Worm (Caenorhabditis elegans) whole organism, L4 larva: ENCODE data around the gene fbxa-152.
A peak's percentile ranks its signal among the peaks of the same experiment; 100 is the strongest.

Experiments
- D1046.2 ChIP-seq: fragments of 200-800 bp; sonication (Bioruptor generic); IDR thresholded peaks from 2 replicates; pipeline ENCODE4 v1.3.6; 2022; ENCODE audit warnings: missing genetic modification characterization, missing compliant biosample characterization
- F10B5.3 ChIP-seq: sonication (generic microtip); optimal IDR thresholded peaks from 2 replicates; lab custom pipeline; 2016; ENCODE audit warnings: mild to moderate bottlenecking, missing genetic modification characterization, missing compliant biosample characterization
- F26F4.8 ChIP-seq: fragments of 200-800 bp; sonication (Bioruptor generic); conservative IDR thresholded peaks from 2 replicates; pipeline ENCODE4 v1.3.6; 2022; ENCODE audit warnings: missing genetic modification characterization, missing compliant biosample characterization
- F37D6.2 ChIP-seq: sonication (generic microtip); optimal IDR thresholded peaks from 2 replicates; lab custom pipeline; 2016; ENCODE audit warnings: mild to moderate bottlenecking, missing genetic modification characterization, missing compliant biosample characterization
- F44E2.7 ChIP-seq: fragments of 200-800 bp; sonication (Bioruptor generic); IDR thresholded peaks from 2 replicates; pipeline ENCODE4 v2.1.2; 2022; ENCODE audit warnings: missing genetic modification characterization, missing compliant biosample characterization
- F49E8.2 ChIP-seq: sonication (generic microtip); optimal IDR thresholded peaks from 2 replicates; lab custom pipeline; 2016; ENCODE audit warnings: missing compliant biosample characterization, mild to moderate bottlenecking, missing genetic modification characterization, borderline replicate concordance
- T26A8.4 ChIP-seq: fragments of 200-800 bp; sonication (Bioruptor generic); IDR thresholded peaks from 2 replicates; pipeline ENCODE4 v1.3.6; 2022; ENCODE audit warnings: missing genetic modification characterization, missing compliant biosample characterization
- Y105C5A.15 ChIP-seq: fragments of 200-800 bp; sonication (Bioruptor generic); IDR thresholded peaks from 2 replicates; pipeline ENCODE4 v1.3.6; 2022; ENCODE audit warnings: missing genetic modification characterization, missing compliant biosample characterization
- Y5F2A.4 ChIP-seq: fragments of 200-800 bp; sonication (Bioruptor generic); optimal IDR thresholded peaks from 2 replicates; lab custom pipeline; 2018; ENCODE audit warnings: mild to moderate bottlenecking, missing genetic modification characterization, missing compliant biosample characterization
- Y75B8A.6 ChIP-seq: fragments of 200-800 bp; sonication (Bioruptor generic); IDR thresholded peaks from 2 replicates; pipeline ENCODE4 v1.3.6; 2022; ENCODE audit warnings: missing genetic modification reagents, missing genetic modification characterization, missing compliant biosample characterization
- ZK337.2 ChIP-seq: fragments of 200-800 bp; sonication (Bioruptor generic); IDR thresholded peaks from 2 replicates; pipeline ENCODE4 v1.3.6; 2022; ENCODE audit warnings: missing genetic modification reagents, missing genetic modification characterization, missing compliant biosample characterization
- ZK546.5 ChIP-seq, 2 experiments: sonication (generic microtip); optimal IDR thresholded peaks; 2 replicates each; lab custom pipeline; 2017; ENCODE audit warnings: missing biosample characterization in 2 of 2, missing genetic modification characterization in 2 of 2
- aly-2 ChIP-seq: sonication (generic microtip); optimal IDR thresholded peaks from 2 replicates; lab custom pipeline; 2018; ENCODE audit warnings: missing biosample characterization, missing genetic modification characterization
- ama-1 ChIP-seq: fragments of 150-350 bp; optimal IDR thresholded peaks from 2 replicates; lab custom pipeline; 2014; ENCODE audit warnings: inconsistent platforms, mixed read lengths
- attf-4 ChIP-seq: sonication (generic microtip); optimal IDR thresholded peaks from 3 replicates; lab custom pipeline; 2017; ENCODE audit warnings: missing biosample characterization, missing genetic modification characterization
- ceh-28 ChIP-seq: fragments of 150-350 bp; optimal IDR thresholded peaks from 2 replicates; lab custom pipeline; 2014; ENCODE audit warnings: missing biosample characterization, missing genetic modification reagents, missing genetic modification characterization
- ceh-32 ChIP-seq: sonication (generic microtip); optimal IDR thresholded peaks from 2 replicates; lab custom pipeline; 2016; ENCODE audit warnings: mild to moderate bottlenecking, missing genetic modification characterization, missing compliant biosample characterization; ENCODE audit not compliant: poor library complexity
- ceh-44 ChIP-seq: fragments of 200-800 bp; sonication (Bioruptor generic); IDR thresholded peaks from 2 replicates; pipeline ENCODE4 v1.3.6; 2022; ENCODE audit warnings: missing genetic modification reagents, missing genetic modification characterization, missing compliant biosample characterization
- ceh-62 ChIP-seq: sonication (generic microtip); optimal IDR thresholded peaks from 2 replicates; lab custom pipeline; 2017; ENCODE audit warnings: missing biosample characterization, missing genetic modification characterization
- ces-1 ChIP-seq: fragments of 150-350 bp; sonication (generic microtip); optimal IDR thresholded peaks from 4 replicates; lab custom pipeline; 2014; ENCODE audit warnings: missing biosample characterization, missing genetic modification reagents, missing genetic modification characterization
- cey-2 ChIP-seq: sonication (generic microtip); optimal IDR thresholded peaks from 3 replicates; lab custom pipeline; 2017; ENCODE audit warnings: missing genetic modification characterization, mild to moderate bottlenecking, missing compliant biosample characterization, antibody characterized with exemption, borderline replicate concordance; ENCODE audit not compliant: insufficient read depth
- dmd-6 ChIP-seq: fragments of 200-800 bp; sonication (Bioruptor generic); IDR thresholded peaks from 2 replicates; pipeline ENCODE4 v1.3.6; 2022; ENCODE audit warnings: missing genetic modification reagents, missing genetic modification characterization, missing compliant biosample characterization
- dmd-9 ChIP-seq: fragments of 200-800 bp; sonication (Bioruptor generic); IDR thresholded peaks from 2 replicates; pipeline ENCODE4 v1.3.6; 2022; ENCODE audit warnings: missing genetic modification reagents, missing genetic modification characterization, missing compliant biosample characterization
- dpl-1 ChIP-seq: fragments of 150-350 bp; optimal IDR thresholded peaks from 2 replicates; lab custom pipeline; 2014; ENCODE audit warnings: missing biosample characterization, missing genetic modification reagents, missing genetic modification characterization
- egl-27 ChIP-seq: sonication (generic microtip); optimal IDR thresholded peaks from 3 replicates; lab custom pipeline; 2017; ENCODE audit warnings: missing biosample characterization, missing genetic modification reagents, missing genetic modification characterization
- fos-1 ChIP-seq: fragments of 150-350 bp; optimal IDR thresholded peaks from 2 replicates; lab custom pipeline; 2014; ENCODE audit warnings: missing biosample characterization, missing genetic modification characterization
- hlh-11 ChIP-seq: fragments of 200-800 bp; sonication (Bioruptor generic); optimal IDR thresholded peaks from 2 replicates; lab custom pipeline; 2018; ENCODE audit warnings: mild to moderate bottlenecking, missing genetic modification characterization, missing compliant biosample characterization
- hmg-1.1 ChIP-seq: fragments of 200-800 bp; sonication (Bioruptor generic); IDR thresholded peaks from 2 replicates; pipeline ENCODE4 v1.3.6; 2022; ENCODE audit warnings: missing genetic modification reagents, missing genetic modification characterization, missing compliant biosample characterization
- jun-1 ChIP-seq: fragments of 150-350 bp; optimal IDR thresholded peaks from 2 replicates; lab custom pipeline; 2014; ENCODE audit warnings: missing biosample characterization, missing genetic modification reagents, missing genetic modification characterization
- lin-15B ChIP-seq: fragments of 150-350 bp; sonication (generic microtip); optimal IDR thresholded peaks from 3 replicates; lab custom pipeline; 2014; ENCODE audit warnings: missing biosample characterization, missing genetic modification characterization
- lin-38 ChIP-seq: fragments of 200-800 bp; sonication (Bioruptor generic); IDR thresholded peaks from 2 replicates; pipeline ENCODE4 v1.3.6; 2022; ENCODE audit warnings: missing genetic modification reagents, missing genetic modification characterization, missing compliant biosample characterization
- lir-3 ChIP-seq: sonication (generic microtip); optimal IDR thresholded peaks from 2 replicates; lab custom pipeline; 2016; ENCODE audit warnings: mild to moderate bottlenecking, missing genetic modification characterization, missing compliant biosample characterization
- madf-5 ChIP-seq, 2 experiments: fragments of 200-800 bp; sonication (Bioruptor generic); IDR thresholded peaks; 2 replicates each; pipeline ENCODE4 v1.3.6; 2022; ENCODE audit warnings: missing compliant biosample characterization in 2 of 2, missing genetic modification characterization in 2 of 2
- mdt-29 ChIP-seq: fragments of 200-800 bp; sonication (Bioruptor generic); IDR thresholded peaks from 2 replicates; pipeline ENCODE4 v1.3.6; 2022; ENCODE audit warnings: missing genetic modification reagents, missing genetic modification characterization, missing compliant biosample characterization
- mep-1 ChIP-seq: fragments of 150-350 bp; sonication (generic microtip); optimal IDR thresholded peaks from 3 replicates; lab custom pipeline; 2014; ENCODE audit warnings: missing biosample characterization, missing genetic modification characterization
- mxl-2 ChIP-seq: fragments of 200-800 bp; sonication (Bioruptor generic); conservative IDR thresholded peaks from 2 replicates; pipeline ENCODE4 v1.3.6; 2022; ENCODE audit warnings: missing genetic modification reagents, missing genetic modification characterization, missing compliant biosample characterization
- mxl-3 ChIP-seq: fragments of 200-800 bp; sonication (Bioruptor generic); optimal IDR thresholded peaks from 2 replicates; lab custom pipeline; 2018; ENCODE audit warnings: mild to moderate bottlenecking, missing genetic modification characterization, missing compliant biosample characterization
- nhr-10 ChIP-seq: fragments of 150-350 bp; optimal IDR thresholded peaks from 2 replicates; lab custom pipeline; 2014; ENCODE audit warnings: missing biosample characterization, missing genetic modification characterization
- nhr-237 ChIP-seq: sonication (generic microtip); optimal IDR thresholded peaks from 2 replicates; lab custom pipeline; 2017; ENCODE audit warnings: missing biosample characterization, missing genetic modification characterization
- nhr-25 ChIP-seq: sonication (generic microtip); optimal IDR thresholded peaks from 2 replicates; lab custom pipeline; 2017; ENCODE audit warnings: missing genetic modification characterization, mild to moderate bottlenecking, missing compliant biosample characterization, antibody characterized with exemption, moderate library complexity, borderline replicate concordance; ENCODE audit not compliant: insufficient read depth
- nhr-28 ChIP-seq: fragments of 150-350 bp; optimal IDR thresholded peaks from 2 replicates; lab custom pipeline; 2014; ENCODE audit warnings: missing biosample characterization, missing genetic modification characterization
- nhr-48 ChIP-seq: sonication (generic microtip); optimal IDR thresholded peaks from 2 replicates; lab custom pipeline; 2016; ENCODE audit warnings: mild to moderate bottlenecking, missing genetic modification characterization, missing compliant biosample characterization
- nhr-76 ChIP-seq: fragments of 150-350 bp; optimal IDR thresholded peaks from 2 replicates; lab custom pipeline; 2014; ENCODE audit warnings: missing biosample characterization, missing genetic modification characterization
- pqm-1 ChIP-seq: sonication (generic microtip); optimal IDR thresholded peaks from 2 replicates; lab custom pipeline; 2017; ENCODE audit warnings: missing biosample characterization, missing genetic modification characterization
- set-16 ChIP-seq: fragments of 200-800 bp; sonication (Bioruptor generic); IDR thresholded peaks from 2 replicates; pipeline ENCODE4 v1.3.6; 2022; ENCODE audit warnings: missing genetic modification reagents, missing genetic modification characterization, missing compliant biosample characterization
- skn-1 ChIP-seq: fragments of 150-350 bp; optimal IDR thresholded peaks from 2 replicates; lab custom pipeline; 2014; ENCODE audit warnings: missing biosample characterization, missing genetic modification characterization
- snpc-1.2 ChIP-seq: fragments of 200-800 bp; sonication (Bioruptor generic); IDR thresholded peaks from 2 replicates; pipeline ENCODE4 v1.3.6; 2022; ENCODE audit warnings: missing genetic modification reagents, missing genetic modification characterization, missing compliant biosample characterization
- snpc-4 ChIP-seq: fragments of 150-350 bp; optimal IDR thresholded peaks from 2 replicates; lab custom pipeline; 2014; ENCODE audit warnings: missing biosample characterization, missing genetic modification characterization
- unc-130 ChIP-seq: sonication (generic microtip); optimal IDR thresholded peaks from 2 replicates; lab custom pipeline; 2016; ENCODE audit warnings: missing genetic modification reagents, missing genetic modification characterization, missing compliant biosample characterization
- unc-39 ChIP-seq: sonication (generic microtip); optimal IDR thresholded peaks from 2 replicates; lab custom pipeline; 2017; ENCODE audit warnings: missing biosample characterization, missing genetic modification characterization
- zip-11 ChIP-seq: fragments of 200-800 bp; sonication (Bioruptor generic); IDR thresholded peaks from 2 replicates; pipeline ENCODE4 v1.3.6; 2022; ENCODE audit warnings: missing genetic modification characterization, missing compliant biosample characterization
- ztf-7 ChIP-seq: fragments of 150-350 bp; optimal IDR thresholded peaks from 2 replicates; lab custom pipeline; 2014; ENCODE audit warnings: missing biosample characterization, missing genetic modification characterization

The fbxa-152 gene

ce11 chrV:15566511-15567178, 35.5 kb downstream of the fbxa-152 start:
- no peak for TF ChIP-seq dmd-9
- TF ChIP-seq unc-130 (GFP tag; lab: Kevin White, UChicago): no peak
- no peak for TF ChIP-seq egl-27 (tag; lab: Kevin White, UChicago)
- peak; percentile 62 for TF ChIP-seq dmd-6 (GFP tag; lab: Robert Waterston, UW)
- peak; percentile 47; the same call in 1 of the 2 replicates for TF ChIP-seq set-16
- TF ChIP-seq nhr-76 (tag; lab: Kevin White, UChicago): no peak
- TF ChIP-seq ceh-28 (tag; lab: Kevin White, UChicago): no peak
- TF ChIP-seq mep-1 (tag; lab: Kevin White, UChicago): peak; percentile 90
- TF ChIP-seq Y105C5A.15 (GFP tag; lab: Robert Waterston, UW): no peak
- TF ChIP-seq F37D6.2 (tag; lab: Kevin White, UChicago): peak; percentile 34
- peak; percentile 30 for TF ChIP-seq ztf-7 (tag; lab: Kevin White, UChicago)
- peak; percentile 98 for TF ChIP-seq nhr-28 (tag; lab: Kevin White, UChicago)
- no peak for TF ChIP-seq ceh-62 (tag; lab: Kevin White, UChicago)
- 0 out of 2 replicates have a peak, but pooled peaks have one; percentile 18 for TF ChIP-seq T26A8.4
- no peak for TF ChIP-seq F44E2.7 (GFP tag; lab: Robert Waterston, UW)
- no peak for TF ChIP-seq nhr-237
- TF ChIP-seq zip-11: no peak
- TF ChIP-seq lin-38 (GFP tag; lab: Robert Waterston, UW): no peak
- peak; percentile 96 for TF ChIP-seq ama-1 (lab: Kevin White, UChicago)
- no peak for TF ChIP-seq unc-39 (tag; lab: Kevin White, UChicago)
- no peak for TF ChIP-seq ces-1 (GFP tag; lab: Kevin White, UChicago)
- no peak for TF ChIP-seq skn-1
- TF ChIP-seq ceh-44: no peak
- TF ChIP-seq cey-2: no peak
- TF ChIP-seq attf-4 (tag; lab: Kevin White, UChicago): no peak
- TF ChIP-seq snpc-1.2 (GFP tag; lab: Robert Waterston, UW): no peak
- TF ChIP-seq fos-1 (tag; lab: Kevin White, UChicago): no peak
- no peak for TF ChIP-seq Y75B8A.6 (GFP tag; lab: Robert Waterston, UW)
- no peak for TF ChIP-seq madf-5 (GFP tag; IDR thresholded peaks at IDR 0.05; lab: Robert Waterston, UW)
- no peak for TF ChIP-seq F26F4.8 (GFP tag; lab: Robert Waterston, UW)
- TF ChIP-seq hlh-11 (tag; lab: Kevin White, UChicago): peak; percentile 93
- TF ChIP-seq ZK337.2 (GFP tag; lab: Robert Waterston, UW): no peak
- peak; percentile 64 for TF ChIP-seq dpl-1 (GFP tag; lab: Kevin White, UChicago)
- TF ChIP-seq nhr-48: peak; percentile 65
- TF ChIP-seq mxl-2 (GFP tag; lab: Robert Waterston, UW): no peak
- peak; percentile 60; the same call in 1 of the 2 replicates for TF ChIP-seq hmg-1.1 (GFP tag; lab: Robert Waterston, UW)
- TF ChIP-seq jun-1 (tag; lab: Kevin White, UChicago): no peak
- no peak for TF ChIP-seq nhr-25 (tag; lab: Kevin White, UChicago)
- TF ChIP-seq F49E8.2 (tag; lab: Kevin White, UChicago): no peak
- no peak for TF ChIP-seq ZK546.5 (tag; optimal IDR thresholded peaks at IDR 0.05; lab: Kevin White, UChicago)
- peak; percentile 13 for TF ChIP-seq snpc-4
- no peak for TF ChIP-seq Y5F2A.4 (GFP tag; lab: Kevin White, UChicago)
- TF ChIP-seq F10B5.3: no peak
- TF ChIP-seq ceh-32 (tag; lab: Kevin White, UChicago): no peak
- no peak for TF ChIP-seq pqm-1 (tag; lab: Kevin White, UChicago)
- TF ChIP-seq lir-3 (tag; lab: Kevin White, UChicago): no peak
- TF ChIP-seq mdt-29 (GFP tag; lab: Robert Waterston, UW): peak; percentile 69; the same call in 1 of the 2 replicates
- peak; percentile 67 for TF ChIP-seq nhr-10 (tag; lab: Kevin White, UChicago)
- no peak for TF ChIP-seq aly-2
- no peak for TF ChIP-seq D1046.2 (GFP tag; lab: Robert Waterston, UW)
- no peak for TF ChIP-seq lin-15B (tag; lab: Kevin White, UChicago)
- peak; percentile 64 for TF ChIP-seq mxl-3 (GFP tag; lab: Kevin White, UChicago)
